Worm (Caenorhabditis elegans) whole organism, mixed stage, embryonic: ENCODE results near the gene Y46E12BL.2.

Source experiments
- M03D4.4 ChIP-seq: sonication (generic microtip); optimal IDR thresholded peaks from 2 replicates; lab custom pipeline; 2017; ENCODE audit warnings: mild to moderate bottlenecking, missing genetic modification characterization, missing compliant biosample characterization
- bed-3 ChIP-seq: fragments of 200-800 bp; sonication (Bioruptor generic); optimal IDR thresholded peaks from 3 replicates; lab custom pipeline; 2018; ENCODE audit warnings: mild to moderate bottlenecking, missing genetic modification characterization, moderate library complexity, missing compliant biosample characterization
- blmp-1 ChIP-seq: fragments of 150-350 bp; optimal IDR thresholded peaks from 2 replicates; lab custom pipeline; 2014; ENCODE audit warnings: missing biosample characterization, missing genetic modification characterization
- ceh-39 ChIP-seq: fragments of 150-350 bp; optimal IDR thresholded peaks from 2 replicates; lab custom pipeline; 2014; ENCODE audit warnings: missing biosample characterization, missing genetic modification characterization
- ceh-43 ChIP-seq: fragments of 200-800 bp; sonication (Bioruptor generic); optimal IDR thresholded peaks from 2 replicates; lab custom pipeline; 2018; ENCODE audit warnings: mild to moderate bottlenecking, missing genetic modification characterization, moderate library complexity, missing compliant biosample characterization
- cnd-1 ChIP-seq: fragments of 200-800 bp; sonication (Bioruptor generic); optimal IDR thresholded peaks from 2 replicates; lab custom pipeline; 2018; ENCODE audit warnings: mild to moderate bottlenecking, missing genetic modification characterization, missing compliant biosample characterization
- elt-1 ChIP-seq: sonication (generic microtip); optimal IDR thresholded peaks from 2 replicates; lab custom pipeline; 2017; ENCODE audit warnings: missing genetic modification characterization, mild to moderate bottlenecking, missing compliant biosample characterization, antibody characterized with exemption, moderate library complexity, borderline replicate concordance; ENCODE audit not compliant: insufficient read depth
- flh-1 ChIP-seq: fragments of 200-800 bp; sonication (Bioruptor generic); optimal IDR thresholded peaks from 2 replicates; lab custom pipeline; 2018; ENCODE audit warnings: mild to moderate bottlenecking, missing genetic modification characterization, moderate library complexity, missing compliant biosample characterization
- ham-2 ChIP-seq: fragments of 200-800 bp; sonication (Bioruptor generic); optimal IDR thresholded peaks from 2 replicates; lab custom pipeline; 2018; ENCODE audit warnings: mild to moderate bottlenecking, missing genetic modification characterization, missing compliant biosample characterization
- hlh-1 ChIP-seq: fragments of 150-350 bp; optimal IDR thresholded peaks from 2 replicates; lab custom pipeline; 2014; ENCODE audit warnings: missing biosample characterization, missing genetic modification reagents, missing genetic modification characterization
- lin-13 ChIP-seq: fragments of 150-350 bp; optimal IDR thresholded peaks from 2 replicates; lab custom pipeline; 2014; ENCODE audit warnings: missing biosample characterization, missing genetic modification characterization
- lin-32 ChIP-seq: fragments of 200-800 bp; sonication (Bioruptor generic); optimal IDR thresholded peaks from 2 replicates; lab custom pipeline; 2018; ENCODE audit warnings: mild to moderate bottlenecking, missing genetic modification characterization, missing compliant biosample characterization
- lsy-2 ChIP-seq: fragments of 150-350 bp; optimal IDR thresholded peaks from 2 replicates; lab custom pipeline; 2014; ENCODE audit warnings: missing biosample characterization, missing genetic modification characterization
- mep-1 ChIP-seq: fragments of 150-350 bp; optimal IDR thresholded peaks from 2 replicates; lab custom pipeline; 2017; ENCODE audit warnings: missing biosample characterization, missing genetic modification reagents, missing genetic modification characterization, inconsistent platforms
- mls-2 ChIP-seq: sonication (generic microtip); optimal IDR thresholded peaks from 2 replicates; lab custom pipeline; 2016; ENCODE audit warnings: mild to moderate bottlenecking, missing genetic modification characterization, moderate library complexity, missing compliant biosample characterization
- nhr-12 ChIP-seq: fragments of 150-350 bp; optimal IDR thresholded peaks from 2 replicates; lab custom pipeline; 2014; ENCODE audit warnings: missing biosample characterization, missing genetic modification characterization
- nhr-2 ChIP-seq: fragments of 150-350 bp; optimal IDR thresholded peaks from 2 replicates; lab custom pipeline; 2014; ENCODE audit warnings: missing biosample characterization, missing genetic modification characterization
- nhr-237 ChIP-seq: fragments of 150-350 bp; optimal IDR thresholded peaks from 2 replicates; lab custom pipeline; 2014; ENCODE audit warnings: missing biosample characterization, missing genetic modification characterization
- nhr-28 ChIP-seq: fragments of 150-350 bp; optimal IDR thresholded peaks from 2 replicates; lab custom pipeline; 2014; ENCODE audit warnings: missing biosample characterization, missing genetic modification characterization
- nhr-76 ChIP-seq: sonication (generic microtip); optimal IDR thresholded peaks from 2 replicates; lab custom pipeline; 2017; ENCODE audit warnings: missing biosample characterization, missing genetic modification characterization
- pha-4 ChIP-seq: fragments of 150-350 bp; optimal IDR thresholded peaks from 2 replicates; lab custom pipeline; 2018; ENCODE audit warnings: missing biosample characterization, missing genetic modification reagents, missing genetic modification characterization
- sem-2 ChIP-seq: fragments of 200-800 bp; sonication (Bioruptor generic); optimal IDR thresholded peaks from 2 replicates; lab custom pipeline; 2018; ENCODE audit warnings: mild to moderate bottlenecking, missing genetic modification characterization, missing compliant biosample characterization
- snpc-4 ChIP-seq: fragments of 150-350 bp; optimal IDR thresholded peaks from 2 replicates; lab custom pipeline; 2014; ENCODE audit warnings: missing biosample characterization, missing genetic modification characterization
- unc-120 ChIP-seq: sonication (generic microtip); optimal IDR thresholded peaks from 2 replicates; lab custom pipeline; 2017; ENCODE audit warnings: missing genetic modification characterization, missing compliant biosample characterization; ENCODE audit not compliant: poor library complexity, severe bottlenecking
- unc-39 ChIP-seq: fragments of 150-350 bp; optimal IDR thresholded peaks from 2 replicates; lab custom pipeline; 2014; ENCODE audit warnings: missing biosample characterization, missing genetic modification characterization
- unc-62 ChIP-seq: fragments of 150-350 bp; optimal IDR thresholded peaks from 2 replicates; lab custom pipeline; 2014; ENCODE audit warnings: missing biosample characterization, missing genetic modification reagents, missing genetic modification characterization
- zip-8 ChIP-seq: fragments of 150-350 bp; optimal IDR thresholded peaks from 2 replicates; lab custom pipeline; 2014; ENCODE audit warnings: missing biosample characterization, missing genetic modification characterization
- ztf-11 ChIP-seq: fragments of 150-350 bp; optimal IDR thresholded peaks from 2 replicates; lab custom pipeline; 2014; ENCODE audit warnings: missing biosample characterization, missing genetic modification characterization

Gene Y46E12BL.2

DNA sequence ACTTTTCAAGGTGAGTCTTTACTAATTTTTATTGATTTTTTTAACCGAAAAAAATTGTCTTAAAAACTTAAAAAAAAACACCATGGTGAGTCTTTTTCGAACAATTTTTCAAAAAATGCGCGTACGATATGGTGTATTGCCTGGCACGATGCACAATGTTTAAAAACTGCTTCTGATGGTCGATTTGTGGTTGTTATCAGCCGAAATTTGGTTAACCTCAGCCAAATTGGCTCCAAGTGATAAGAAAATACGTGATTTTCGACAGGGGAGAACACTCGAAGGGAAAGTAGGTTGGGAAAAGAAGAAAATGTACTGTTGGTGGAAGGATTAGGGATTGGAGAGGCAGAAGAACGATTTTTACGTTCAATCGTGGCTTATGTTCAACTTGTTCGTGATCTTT is 25.2 kb upstream of the Y46E12BL.2 start:
- TF ChIP-seq lin-13 (tag; lab: Kevin White, UChicago) (no peak), bed-3 (GFP tag; lab: Kevin White, UChicago) (no peak)

DNA sequence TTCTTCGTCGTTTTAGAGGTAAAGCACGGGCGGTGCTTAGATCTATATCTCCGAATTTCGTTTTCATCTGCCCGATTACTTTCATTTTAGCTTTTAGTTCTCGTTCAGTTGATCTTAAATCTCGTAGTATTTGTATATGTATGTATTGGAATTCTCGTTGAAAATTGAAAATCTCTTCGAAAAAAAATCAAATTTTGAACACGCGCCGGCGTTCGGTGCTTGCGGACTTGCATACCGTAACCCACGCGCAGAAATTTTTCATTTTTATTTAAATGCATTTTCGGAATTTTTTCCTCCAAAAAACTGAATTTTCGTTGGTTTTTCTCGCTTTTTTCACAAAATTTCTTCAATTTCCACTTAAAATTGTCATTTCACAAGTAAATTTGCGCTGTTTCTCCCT is 24.6 kb upstream of the Y46E12BL.2 start:
- TF ChIP-seq nhr-12 (tag; lab: Kevin White, UChicago) (no peak), ham-2 (GFP tag; lab: Kevin White, UChicago) (no peak), sem-2 (GFP tag; lab: Kevin White, UChicago) (no peak), ceh-39 (tag; lab: Kevin White, UChicago) (no peak), zip-8 (tag; lab: Kevin White, UChicago) (no peak), lsy-2 (tag; lab: Kevin White, UChicago) (peak; percentile 93), snpc-4 (tag; lab: Kevin White, UChicago) (no peak), ztf-11 (tag; lab: Kevin White, UChicago) (no peak), mep-1 (peak; percentile 3)

DNA sequence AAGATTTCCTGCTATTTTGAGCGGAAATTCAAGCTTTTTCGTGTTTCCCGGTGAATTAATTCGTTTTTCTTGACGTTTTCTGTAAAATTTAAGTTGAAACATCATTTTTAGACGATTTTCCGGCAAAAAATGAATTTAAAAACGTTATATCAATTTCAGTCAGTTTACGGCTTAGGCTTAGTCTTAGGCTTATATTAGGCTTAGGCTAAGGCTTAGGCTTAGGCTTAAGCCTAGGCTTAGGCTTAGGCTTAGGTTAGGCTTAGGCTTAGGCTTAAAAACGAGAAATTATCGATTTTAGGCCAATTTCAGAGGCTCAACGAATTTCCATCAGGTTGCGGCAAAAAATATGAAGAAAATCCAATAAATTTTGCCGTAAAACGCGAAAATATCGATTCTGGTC is 23.9 kb upstream of the Y46E12BL.2 start:
- TF ChIP-seq nhr-237 (tag; lab: Kevin White, UChicago) (no peak), blmp-1 (tag; lab: Kevin White, UChicago) (no peak), lsy-2 (tag; lab: Kevin White, UChicago) (no peak), unc-120 (no peak)

DNA sequence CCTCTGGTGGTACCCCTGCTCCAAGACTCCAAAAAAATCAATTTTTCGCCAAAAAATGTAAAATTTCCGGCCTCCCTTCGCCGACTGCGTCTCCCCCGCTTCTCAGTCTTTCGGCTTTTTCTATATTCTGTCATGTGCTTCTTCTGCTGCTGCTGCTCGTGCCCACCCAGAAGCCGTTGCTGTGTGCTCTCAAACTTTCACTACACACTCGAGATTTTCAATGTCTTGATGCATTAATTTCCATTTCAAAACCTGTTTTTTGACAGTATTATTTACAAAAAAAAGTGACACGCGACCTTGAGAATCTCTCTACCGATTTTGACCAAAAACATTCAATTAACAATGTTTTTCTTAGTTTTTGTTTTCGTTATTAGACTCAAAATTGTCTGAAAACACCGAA is 23.4 kb upstream of the Y46E12BL.2 start:
- TF ChIP-seq nhr-2 (tag; lab: Kevin White, UChicago) (no peak), nhr-28 (no peak), ztf-11 (tag; lab: Kevin White, UChicago) (no peak), hlh-1 (tag; lab: Kevin White, UChicago) (no peak), cnd-1 (tag; lab: Kevin White, UChicago) (no peak), unc-120 (no peak), unc-39 (tag; lab: Kevin White, UChicago) (no peak), pha-4 (tag; lab: Kevin White, UChicago) (no peak), zip-8 (tag; lab: Kevin White, UChicago) (no peak), ham-2 (GFP tag; lab: Kevin White, UChicago) (no peak), elt-1 (no peak), lin-13 (tag; lab: Kevin White, UChicago) (no peak), nhr-76 (no peak), unc-62 (GFP tag; lab: Kevin White, UChicago) (no peak), blmp-1 (tag; lab: Kevin White, UChicago) (no peak)

- TF ChIP-seq cnd-1 (tag; lab: Kevin White, UChicago) (no peak), unc-62 (GFP tag; lab: Kevin White, UChicago) (no peak), zip-8 (tag; lab: Kevin White, UChicago) (no peak), lin-32 (GFP tag; lab: Kevin White, UChicago) (no peak), elt-1 (no peak), nhr-76 (no peak), unc-120 (no peak), flh-1 (GFP tag; lab: Kevin White, UChicago) (no peak), ceh-43 (GFP tag; lab: Kevin White, UChicago) (no peak), M03D4.4 (tag; lab: Kevin White, UChicago) (no peak)
These were observed 20.4 kb upstream of the Y46E12BL.2 start for ce11 chrII:15212260-15212914.

DNA sequence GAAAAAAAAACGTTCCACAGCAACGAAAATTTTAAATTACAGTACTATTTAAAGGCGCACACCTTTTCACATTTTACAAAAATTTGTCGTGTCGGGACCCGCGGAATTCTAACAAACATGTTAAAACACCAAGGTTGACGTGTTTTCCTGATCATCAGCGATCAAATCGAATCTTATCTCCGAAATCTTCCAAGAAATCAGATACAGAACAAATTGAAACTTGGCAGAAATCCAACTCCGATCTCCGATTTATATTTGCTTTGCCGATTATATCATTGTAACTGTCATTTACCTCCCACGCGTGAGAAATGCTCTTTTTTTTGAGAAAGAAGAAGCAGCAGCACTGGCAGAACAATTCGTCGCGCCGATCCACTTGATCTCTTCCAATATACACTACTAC is 19.0 kb upstream of the Y46E12BL.2 start:
- TF ChIP-seq elt-1, result peak; percentile 97
- TF ChIP-seq unc-120, result no peak
- TF ChIP-seq sem-2 (GFP tag; lab: Kevin White, UChicago), result no peak
- TF ChIP-seq mls-2 (tag; lab: Kevin White, UChicago), result no peak
- no peak for TF ChIP-seq flh-1 (GFP tag; lab: Kevin White, UChicago)
- TF ChIP-seq nhr-12 (tag; lab: Kevin White, UChicago), result no peak
- no peak for TF ChIP-seq lsy-2 (tag; lab: Kevin White, UChicago)
